Worm (Caenorhabditis elegans) whole organism, late embryonic: ENCODE measurements around the gene ugt-67.
A peak's percentile ranks its signal among the peaks of the same experiment; 100 is the strongest.

ENCODE experiments used
- ceh-19 ChIP-seq: fragments of 200-800 bp; sonication (Bioruptor generic); optimal IDR thresholded peaks from 2 replicates; lab custom pipeline; 2018; ENCODE audit warnings: mild to moderate bottlenecking, missing genetic modification characterization, missing compliant biosample characterization
- dmd-4 ChIP-seq: sonication (generic microtip); optimal IDR thresholded peaks from 2 replicates; lab custom pipeline; 2016; ENCODE audit warnings: borderline replicate concordance, missing genetic modification characterization, missing compliant biosample characterization
- madf-2 ChIP-seq: sonication (generic microtip); optimal IDR thresholded peaks from 2 replicates; lab custom pipeline; 2017; ENCODE audit warnings: missing genetic modification characterization, missing compliant biosample characterization
- mec-3 ChIP-seq: sonication (generic microtip); optimal IDR thresholded peaks from 2 replicates; lab custom pipeline; 2016; ENCODE audit warnings: borderline replicate concordance, missing genetic modification characterization, missing compliant biosample characterization
- nfya-1 ChIP-seq: sonication (generic microtip); optimal IDR thresholded peaks from 2 replicates; lab custom pipeline; 2017; ENCODE audit warnings: missing genetic modification characterization, mild to moderate bottlenecking, missing compliant biosample characterization, antibody characterized with exemption, moderate library complexity
- pqm-1 ChIP-seq: sonication (generic microtip); optimal IDR thresholded peaks from 2 replicates; lab custom pipeline; 2016; ENCODE audit warnings: missing genetic modification characterization, missing compliant biosample characterization
- sox-4 ChIP-seq: sonication (generic microtip); optimal IDR thresholded peaks from 2 replicates; lab custom pipeline; 2017; ENCODE audit warnings: mild to moderate bottlenecking, missing genetic modification characterization, inconsistent platforms, missing compliant biosample characterization
- unc-55 ChIP-seq: sonication (generic microtip); optimal IDR thresholded peaks from 2 replicates; lab custom pipeline; 2017; ENCODE audit warnings: missing biosample characterization, missing genetic modification reagents, missing genetic modification characterization

- TF ChIP-seq unc-55 (GFP tag; lab: Kevin White, UChicago) (peak; percentile 16), madf-2 (tag; lab: Kevin White, UChicago) (no peak), ceh-19 (GFP tag; lab: Kevin White, UChicago) (no peak), sox-4 (tag; lab: Kevin White, UChicago) (no peak), dmd-4 (tag; lab: Kevin White, UChicago) (no peak), mec-3 (no peak), nfya-1 (tag; lab: Kevin White, UChicago) (no peak), pqm-1 (tag; lab: Kevin White, UChicago) (no peak)
Observed at ce11 chrV:4862737-4863136, 38.4 kb upstream of the ugt-67 start, which contains the start of gene C37H5.13.
